Fruit fly (Drosophila melanogaster) whole organism, embryonic: ENCODE results near the gene Rpt5.

Experiments used
- B-H2 ChIP-seq: fragments of 200-800 bp; sonication (Bioruptor generic); optimal IDR thresholded peaks from 2 replicates; lab custom pipeline; 2018; ENCODE audit warnings: missing biosample characterization, mild to moderate bottlenecking, missing genetic modification characterization
- CG10366 ChIP-seq: fragments of 200-800 bp; sonication (Bioruptor generic); IDR thresholded peaks from 2 replicates; pipeline ENCODE4 v1.3.6; 2022; ENCODE audit warnings: missing biosample characterization, missing genetic modification characterization
- CG10654 ChIP-seq: fragments of 200-800 bp; sonication (Bioruptor generic); optimal IDR thresholded peaks from 2 replicates; lab custom pipeline; 2016; ENCODE audit warnings: missing biosample characterization, missing genetic modification characterization
- CG10979 ChIP-seq: fragments of 200-800 bp; sonication (Bioruptor generic); optimal IDR thresholded peaks from 2 replicates; lab custom pipeline; 2018; ENCODE audit warnings: missing biosample characterization, mild to moderate bottlenecking, missing genetic modification characterization, moderate library complexity
- CG12236 ChIP-seq: fragments of 200-800 bp; sonication (Bioruptor generic); optimal IDR thresholded peaks from 2 replicates; lab custom pipeline; 2016; ENCODE audit warnings: missing biosample characterization, missing genetic modification characterization
- CG12391 ChIP-seq: fragments of 200-800 bp; sonication (Bioruptor generic); optimal IDR thresholded peaks from 3 replicates; lab custom pipeline; 2018; ENCODE audit warnings: missing biosample characterization, mild to moderate bottlenecking, missing genetic modification characterization, moderate library complexity
- CG13287 ChIP-seq: fragments of 200-800 bp; sonication (Bioruptor generic); IDR thresholded peaks from 2 replicates; pipeline ENCODE4 v1.3.6; 2022; ENCODE audit warnings: missing biosample characterization, missing genetic modification characterization; ENCODE audit not compliant: partially characterized antibody
- CG13296 ChIP-seq: fragments of 200-800 bp; sonication (Bioruptor generic); optimal IDR thresholded peaks from 3 replicates; lab custom pipeline; 2018; ENCODE audit warnings: missing biosample characterization, mild to moderate bottlenecking, missing genetic modification characterization
- CG14965 ChIP-seq: fragments of 200-800 bp; sonication (Bioruptor generic); optimal IDR thresholded peaks from 2 replicates; lab custom pipeline; 2016; ENCODE audit warnings: missing biosample characterization, missing genetic modification characterization, borderline replicate concordance
- CG16813 ChIP-seq: fragments of 200-800 bp; sonication (Bioruptor generic); IDR thresholded peaks from 3 replicates; pipeline ENCODE4 v1.3.6; 2022; ENCODE audit warnings: missing biosample characterization, missing genetic modification characterization; ENCODE audit not compliant: partially characterized antibody
- CG17568 ChIP-seq: fragments of 200-800 bp; sonication (Bioruptor generic); optimal IDR thresholded peaks from 2 replicates; lab custom pipeline; 2018; ENCODE audit warnings: missing biosample characterization, mild to moderate bottlenecking, missing genetic modification characterization, moderate library complexity
- CG1792 ChIP-seq: fragments of 200-800 bp; sonication (Bioruptor generic); optimal IDR thresholded peaks from 2 replicates; lab custom pipeline; 2016; ENCODE audit warnings: missing biosample characterization, missing genetic modification characterization
- CG5180 ChIP-seq: fragments of 200-800 bp; sonication (Bioruptor generic); optimal IDR thresholded peaks from 3 replicates; lab custom pipeline; 2017; ENCODE audit warnings: missing biosample characterization, missing genetic modification characterization, mild to moderate bottlenecking, moderate library complexity, missing genetic modification reagents
- CG8388 ChIP-seq: fragments of 200-800 bp; sonication (Bioruptor generic); optimal IDR thresholded peaks from 2 replicates; lab custom pipeline; 2019; ENCODE audit warnings: missing biosample characterization, mild to moderate bottlenecking, missing genetic modification characterization, moderate library complexity
- CG9437 ChIP-seq: fragments of 200-800 bp; sonication (Bioruptor generic); optimal IDR thresholded peaks from 2 replicates; lab custom pipeline; 2018; ENCODE audit warnings: missing biosample characterization, mild to moderate bottlenecking, missing genetic modification characterization
- CG9932 ChIP-seq: fragments of 200-800 bp; sonication (Bioruptor generic); IDR thresholded peaks from 2 replicates; pipeline ENCODE4 v1.3.6; 2022; ENCODE audit warnings: missing biosample characterization, missing genetic modification characterization
- CoRest ChIP-seq: fragments of 200-800 bp; sonication (Bioruptor generic); optimal IDR thresholded peaks from 3 replicates; lab custom pipeline; 2018; ENCODE audit warnings: missing biosample characterization, mild to moderate bottlenecking, missing genetic modification characterization, moderate library complexity
- D ChIP-seq, 2 experiments: fragments of 200-800 bp in 1 of 2; fragments of >200 bp in 1 of 2; sonication (Bioruptor generic) in 1 of 2; optimal IDR thresholded peaks; 2 replicates in 1 of 2; 3 replicates in 1 of 2; lab custom pipeline; 2017; ENCODE audit warnings: mild to moderate bottlenecking in 1 of 2, missing biosample characterization in 1 of 2, missing genetic modification characterization in 1 of 2, missing genetic modification reagents in 1 of 2
- Dek ChIP-seq: fragments of 200-800 bp; sonication (Bioruptor generic); optimal IDR thresholded peaks from 3 replicates; lab custom pipeline; 2019; ENCODE audit warnings: missing biosample characterization, mild to moderate bottlenecking, missing genetic modification characterization, moderate library complexity
- Dp ChIP-seq: fragments of 200-800 bp; sonication (Bioruptor generic); optimal IDR thresholded peaks from 2 replicates; lab custom pipeline; 2018; ENCODE audit warnings: missing biosample characterization, mild to moderate bottlenecking, missing genetic modification characterization, moderate library complexity
- Dref ChIP-seq: fragments of 200-800 bp; sonication (Bioruptor generic); IDR thresholded peaks from 2 replicates; pipeline ENCODE4 v1.3.6; 2022; ENCODE audit warnings: missing biosample characterization, missing genetic modification characterization
- GATAe ChIP-seq: fragments of 200-800 bp; sonication (Bioruptor generic); conservative IDR thresholded peaks from 2 replicates; pipeline ENCODE4 v1.3.6; 2022; ENCODE audit warnings: missing biosample characterization, missing genetic modification characterization
- H2.0 ChIP-seq: fragments of 200-800 bp; sonication (Bioruptor generic); IDR thresholded peaks from 2 replicates; pipeline ENCODE4 v1.3.6; 2022; ENCODE audit warnings: missing biosample characterization, missing genetic modification characterization
- Hand ChIP-seq: fragments of 200-800 bp; sonication (Bioruptor generic); optimal IDR thresholded peaks from 2 replicates; lab custom pipeline; 2017; ENCODE audit warnings: mild to moderate bottlenecking, missing biosample characterization, missing genetic modification reagents, missing genetic modification characterization
- Jarid2 ChIP-seq: fragments of 200-800 bp; sonication (Bioruptor generic); optimal IDR thresholded peaks from 3 replicates; lab custom pipeline; 2017; ENCODE audit warnings: mild to moderate bottlenecking, missing biosample characterization, missing genetic modification reagents, missing genetic modification characterization
- Spps ChIP-seq: fragments of 200-800 bp; sonication (Bioruptor generic); optimal IDR thresholded peaks from 2 replicates; lab custom pipeline; 2018; ENCODE audit warnings: missing biosample characterization, mild to moderate bottlenecking, missing genetic modification characterization
- ab ChIP-seq: fragments of 200-800 bp; sonication (Bioruptor generic); optimal IDR thresholded peaks from 2 replicates; lab custom pipeline; 2016; ENCODE audit warnings: missing biosample characterization, missing genetic modification characterization
- ase ChIP-seq: fragments of 200-800 bp; sonication (Bioruptor generic); IDR thresholded peaks from 3 replicates; pipeline ENCODE4 v1.3.6; 2022; ENCODE audit warnings: missing biosample characterization, missing genetic modification characterization
- bab2 ChIP-seq: fragments of 200-800 bp; sonication (Bioruptor generic); optimal IDR thresholded peaks from 2 replicates; lab custom pipeline; 2016; ENCODE audit warnings: missing biosample characterization, missing genetic modification characterization
- crp ChIP-seq, 2 experiments: fragments of 200-800 bp; sonication (Bioruptor generic); optimal IDR thresholded peaks; 2 replicates in 1 of 2; 3 replicates in 1 of 2; lab custom pipeline; 2017; ENCODE audit warnings: missing biosample characterization in 2 of 2, missing genetic modification characterization in 2 of 2, mild to moderate bottlenecking in 1 of 2, moderate library complexity in 1 of 2
- en ChIP-seq: fragments of 200-800 bp; sonication (Bioruptor generic); optimal IDR thresholded peaks from 2 replicates; lab custom pipeline; 2016; ENCODE audit warnings: missing biosample characterization, missing genetic modification characterization
- gcm ChIP-seq: fragments of 200-800 bp; sonication (Bioruptor generic); optimal IDR thresholded peaks from 2 replicates; lab custom pipeline; 2019; ENCODE audit warnings: missing biosample characterization, mild to moderate bottlenecking, missing genetic modification characterization, moderate library complexity
- jing ChIP-seq: fragments of 200-800 bp; sonication (Bioruptor generic); optimal IDR thresholded peaks from 2 replicates; lab custom pipeline; 2018; ENCODE audit warnings: missing biosample characterization, mild to moderate bottlenecking, missing genetic modification characterization
- lmd ChIP-seq: fragments of 200-800 bp; sonication (Bioruptor generic); IDR thresholded peaks from 2 replicates; pipeline ENCODE4 v1.3.6; 2022; ENCODE audit warnings: missing biosample characterization, missing genetic modification characterization
- nom ChIP-seq: fragments of 200-800 bp; sonication (Bioruptor generic); optimal IDR thresholded peaks from 2 replicates; lab custom pipeline; 2017; ENCODE audit warnings: missing biosample characterization, missing genetic modification characterization, mild to moderate bottlenecking, moderate library complexity, missing genetic modification reagents
- oc ChIP-seq: fragments of 200-800 bp; sonication (Bioruptor generic); optimal IDR thresholded peaks from 2 replicates; lab custom pipeline; 2018; ENCODE audit warnings: missing biosample characterization, mild to moderate bottlenecking, missing genetic modification characterization, moderate library complexity
- onecut ChIP-seq: fragments of 200-800 bp; sonication (Bioruptor generic); IDR thresholded peaks from 2 replicates; pipeline ENCODE4 v1.3.6; 2022; ENCODE audit warnings: missing biosample characterization, missing genetic modification characterization
- org-1 ChIP-seq: fragments of 200-800 bp; sonication (Bioruptor generic); optimal IDR thresholded peaks from 2 replicates; lab custom pipeline; 2017; ENCODE audit warnings: missing biosample characterization, missing genetic modification characterization
- peb ChIP-seq: fragments of 200-800 bp; sonication (Bioruptor generic); IDR thresholded peaks from 2 replicates; pipeline ENCODE4 v1.3.6; 2022; ENCODE audit warnings: missing biosample characterization, missing genetic modification characterization
- psq ChIP-seq: fragments of 200-800 bp; sonication (Bioruptor generic); optimal IDR thresholded peaks from 2 replicates; lab custom pipeline; 2017; ENCODE audit warnings: missing biosample characterization, missing genetic modification characterization
- ranshi ChIP-seq: fragments of 200-800 bp; sonication (Bioruptor generic); IDR thresholded peaks from 2 replicates; pipeline ENCODE4 v1.3.6; 2022; ENCODE audit warnings: missing biosample characterization, missing genetic modification characterization
- rib ChIP-seq: fragments of 200-800 bp; sonication (Bioruptor generic); IDR thresholded peaks from 2 replicates; pipeline ENCODE4 v1.3.6; 2022; ENCODE audit warnings: missing biosample characterization, missing genetic modification characterization
- so ChIP-seq: fragments of 200-800 bp; sonication (Bioruptor generic); IDR thresholded peaks from 3 replicates; pipeline ENCODE4 v1.3.6; 2022; ENCODE audit warnings: missing biosample characterization, missing genetic modification characterization
- sug ChIP-seq: fragments of 200-800 bp; optimal IDR thresholded peaks from 2 replicates; lab custom pipeline; 2019; ENCODE audit warnings: missing biosample characterization, mild to moderate bottlenecking, missing genetic modification characterization, moderate library complexity
- tll ChIP-seq, 2 experiments: fragments of 200-800 bp in 1 of 2; fragments of >200 bp in 1 of 2; sonication (Bioruptor generic) in 1 of 2; optimal IDR thresholded peaks; 2 replicates each; lab custom pipeline; 2017 to 2019; ENCODE audit warnings: missing biosample characterization in 2 of 2, missing genetic modification characterization in 2 of 2, mild to moderate bottlenecking in 1 of 2, moderate library complexity in 1 of 2
- wek ChIP-seq: fragments of 200-800 bp; sonication (Bioruptor generic); optimal IDR thresholded peaks from 3 replicates; lab custom pipeline; 2018; ENCODE audit warnings: missing biosample characterization, mild to moderate bottlenecking, missing genetic modification characterization, moderate library complexity
- zfh1 ChIP-seq: fragments of 200-800 bp; sonication (Bioruptor generic); IDR thresholded peaks from 3 replicates; pipeline ENCODE4 v1.3.6; 2022; ENCODE audit warnings: missing biosample characterization, missing genetic modification characterization

The Rpt5 gene

dm6 chr3R:23722680-23723372 lies 29.9 kb upstream of the Rpt5 start, which contains the start of gene CG10365 (continued):
- TF ChIP-seq tll (GFP tag; optimal IDR thresholded peaks at IDR 0.05; lab: Kevin White, UChicago) (no peak), CG10979 (tag; lab: Kevin White, UChicago) (peak; percentile 82), crp (GFP tag; optimal IDR thresholded peaks at IDR 0.05; lab: Kevin White, UChicago) (peak in 1 of 2 experiments; percentile 46), CG13296 (GFP tag; lab: Kevin White, UChicago) (peak; percentile 91), ranshi (peak; percentile 88), gcm (GFP tag; lab: Kevin White, UChicago) (peak; percentile 91), B-H2 (GFP tag; lab: Kevin White, UChicago) (peak; percentile 59), CG16813 (GFP tag; lab: Robert Waterston, UW) (no peak), CG10366 (GFP tag; lab: Robert Waterston, UW) (peak; percentile 83), CG10654 (GFP tag; lab: Kevin White, UChicago) (peak; percentile 73), lmd (peak; percentile 85), Spps (tag; lab: Kevin White, UChicago) (peak; percentile 4), CG17568 (peak; percentile 55), CG13287 (GFP tag; lab: Robert Waterston, UW) (no peak), CG14965 (GFP tag; lab: Kevin White, UChicago) (no peak), rib (GFP tag; lab: Robert Waterston, UW) (peak; percentile 12; the same call in 1 of the 2 replicates), D (optimal IDR thresholded peaks at IDR 0.05; lab: Kevin White, UChicago) (no peak), D (GFP tag; optimal IDR thresholded peaks at IDR 0.05; lab: Kevin White, UChicago) (peak; percentile 42), GATAe (GFP tag; lab: Robert Waterston, UW) (peak; percentile 30; the same call in 1 of the 2 replicates), CG5180 (GFP tag; lab: Kevin White, UChicago) (peak; percentile 70), so (peak; percentile 79), Dek (peak; percentile 90), oc (tag; lab: Kevin White, UChicago) (peak; percentile 79), bab2 (GFP tag; lab: Kevin White, UChicago) (peak; percentile 21), CoRest (tag; lab: Kevin White, UChicago) (peak; percentile 93), ab (GFP tag; lab: Kevin White, UChicago) (no peak), onecut (GFP tag; lab: Robert Waterston, UW) (peak; percentile 74), CG1792 (GFP tag; lab: Kevin White, UChicago) (no peak), ase (GFP tag; lab: Robert Waterston, UW) (peak; percentile 58; the same call in 1 of the 3 replicates), peb (GFP tag; lab: Robert Waterston, UW) (peak; percentile 24; the same call in 1 of the 2 replicates), CG12391 (tag; lab: Kevin White, UChicago) (peak; percentile 94), en (GFP tag; lab: Kevin White, UChicago) (no peak), CG9932 (GFP tag; lab: Robert Waterston, UW) (peak; percentile 67), wek (GFP tag; lab: Kevin White, UChicago) (no peak), sug (tag; lab: Kevin White, UChicago) (peak; percentile 36), nom (GFP tag; lab: Kevin White, UChicago) (peak; percentile 68), CG9437 (GFP tag; lab: Kevin White, UChicago) (peak; percentile 87), zfh1 (GFP tag; lab: Robert Waterston, UW) (0 out of 3 replicates have a peak, but pooled peaks have one; percentile 50), Dref (GFP tag; lab: Robert Waterston, UW) (no peak), psq (GFP tag; lab: Kevin White, UChicago) (peak; percentile 52), H2.0 (GFP tag; lab: Robert Waterston, UW) (peak; percentile 82), Dp (GFP tag; lab: Kevin White, UChicago) (no peak), Hand (GFP tag; lab: Kevin White, UChicago) (peak; percentile 88), CG12236 (GFP tag; lab: Kevin White, UChicago) (no peak), Jarid2 (GFP tag; lab: Kevin White, UChicago) (no peak), jing (GFP tag; lab: Kevin White, UChicago) (no peak), CG8388 (GFP tag; lab: Kevin White, UChicago) (peak; percentile 90), org-1 (peak; percentile 72)
